Worm (Caenorhabditis elegans): Measurements from ENCODE around the gene Y75B8A.33.

Gene Y75B8A.33

ce11 chrIII:12351301-12351700 is 15.9 kb downstream of the Y75B8A.33 start, which contains the start of the genes pph-4.1 and Y75B8A.31 (continued):
- TF ChIP-seq mbf-1 (tag; optimal IDR thresholded peaks at IDR 0.05) (no peak), nhr-21 (tag; optimal IDR thresholded peaks at IDR 0.05) (peak; percentile 61), R02D3.7 (tag; optimal IDR thresholded peaks at IDR 0.05) (no peak), nhr-129 (tag; optimal IDR thresholded peaks at IDR 0.05) (peak; percentile 32), C34F6.9 (tag; optimal IDR thresholded peaks at IDR 0.05) (peak; percentile 93), ZK546.5 (tag; optimal IDR thresholded peaks at IDR 0.05) (peak; percentile 28), ztf-1 (GFP tag; conservative IDR thresholded peaks at IDR 0.05) (no peak), lin-11 (tag; optimal IDR thresholded peaks at IDR 0.05) (peak; percentile 71), dmd-4 (tag; optimal IDR thresholded peaks at IDR 0.05) (no peak), nhr-25 (tag; optimal IDR thresholded peaks at IDR 0.05) (peak; percentile 85), elt-1 (tag; optimal IDR thresholded peaks at IDR 0.05) (no peak), mdl-1 (tag; optimal IDR thresholded peaks at IDR 0.05) (peak in 1 of 2 experiments; percentile 5), nhr-237 (tag; optimal IDR thresholded peaks at IDR 0.05) (no peak), nhr-23 (tag; optimal IDR thresholded peaks at IDR 0.05) (no peak), peb-1 (tag; optimal IDR thresholded peaks at IDR 0.05) (no peak), snpc-4 (tag; optimal IDR thresholded peaks at IDR 0.05) (peak; percentile 65), egl-27 (tag; optimal IDR thresholded peaks at IDR 0.05) (peak; percentile 35), ztf-11 (tag; optimal IDR thresholded peaks at IDR 0.05) (no peak), skn-1 (tag; optimal IDR thresholded peaks at IDR 0.05) (peak; percentile 30), lsy-2 (tag; optimal IDR thresholded peaks at IDR 0.05) (peak; percentile 75 to 91), F13H6.1 (tag; optimal IDR thresholded peaks at IDR 0.05) (peak; percentile 86), elt-3 (tag; optimal IDR thresholded peaks at IDR 0.05) (no peak), sem-4 (tag; optimal IDR thresholded peaks at IDR 0.05) (peak; percentile 94)

ce11 chrIII:12349027-12349426 is 18.1 kb downstream of the Y75B8A.33 start:
- no peak for TF ChIP-seq sma-3 (GFP tag; optimal IDR thresholded peaks at IDR 0.05)
- TF ChIP-seq C34F6.9 (tag; optimal IDR thresholded peaks at IDR 0.05): no peak
- TF ChIP-seq unc-39 (tag; optimal IDR thresholded peaks at IDR 0.05): no peak
- TF ChIP-seq lin-11 (tag; optimal IDR thresholded peaks at IDR 0.05): no peak
- TF ChIP-seq alr-1 (tag; optimal IDR thresholded peaks at IDR 0.05): no peak
- TF ChIP-seq nhr-11 (tag; optimal IDR thresholded peaks at IDR 0.05): no peak
- no peak for TF ChIP-seq unc-55 (GFP tag; optimal IDR thresholded peaks at IDR 0.05)
- TF ChIP-seq nhr-129 (tag; optimal IDR thresholded peaks at IDR 0.05): no peak
- TF ChIP-seq mab-5 (tag; optimal IDR thresholded peaks at IDR 0.05): no peak
- TF ChIP-seq Y55F3AM.14 (GFP tag; optimal IDR thresholded peaks at IDR 0.05): no peak

- TF ChIP-seq ZK546.5 (tag; optimal IDR thresholded peaks at IDR 0.05) (no peak), lsy-2 (tag; optimal IDR thresholded peaks at IDR 0.05) (peak in 1 of 2 experiments; percentile 53), ceh-82 (tag; optimal IDR thresholded peaks at IDR 0.05) (no peak)
Measured at ce11 chrIII:12344940-12345339, 22.2 kb downstream of the Y75B8A.33 start.

ce11 chrIII:12335400-12335994 is 31.7 kb downstream of the Y75B8A.33 start:
- peak; percentile 63 for TF ChIP-seq unc-55 (GFP tag; optimal IDR thresholded peaks at IDR 0.05)
- peak; percentile 35 for TF ChIP-seq lin-13 (GFP tag; optimal IDR thresholded peaks at IDR 0.05)
- TF ChIP-seq mdl-1 (tag; optimal IDR thresholded peaks at IDR 0.05): no peak
- TF ChIP-seq aly-2 (tag; optimal IDR thresholded peaks at IDR 0.05): no peak
- TF ChIP-seq alr-1 (tag; optimal IDR thresholded peaks at IDR 0.05): no peak
- TF ChIP-seq nhr-12 (tag; optimal IDR thresholded peaks at IDR 0.05): no peak
- TF ChIP-seq skn-1 (tag; optimal IDR thresholded peaks at IDR 0.05): no peak
- no peak for TF ChIP-seq ztf-11 (tag; optimal IDR thresholded peaks at IDR 0.05)
- TF ChIP-seq nhr-23 (tag; optimal IDR thresholded peaks at IDR 0.05): no peak
- no peak for TF ChIP-seq elt-3 (tag; optimal IDR thresholded peaks at IDR 0.05)
- TF ChIP-seq peb-1 (tag; optimal IDR thresholded peaks at IDR 0.05): no peak
- TF ChIP-seq zag-1 (tag; optimal IDR thresholded peaks at IDR 0.05): peak; percentile 4
- TF ChIP-seq nhr-11 (tag; optimal IDR thresholded peaks at IDR 0.05): no peak
- TF ChIP-seq Y55F3AM.14 (GFP tag; optimal IDR thresholded peaks at IDR 0.05): no peak
- no peak for TF ChIP-seq ztf-1 (GFP tag; conservative IDR thresholded peaks at IDR 0.05)
- TF ChIP-seq lin-11 (tag; optimal IDR thresholded peaks at IDR 0.05): no peak
- no peak for TF ChIP-seq ama-1 (optimal IDR thresholded peaks at IDR 0.05)
- peak; percentile 77 for TF ChIP-seq sma-9 (GFP tag; optimal IDR thresholded peaks at IDR 0.05)
- no peak for TF ChIP-seq sma-9 (tag; optimal IDR thresholded peaks at IDR 0.05)
- TF ChIP-seq mab-5 (tag; optimal IDR thresholded peaks at IDR 0.05): no peak
- peak; percentile 63 for TF ChIP-seq blmp-1 (tag; optimal IDR thresholded peaks at IDR 0.05; ENCODE audit: insufficient read depth)
- TF ChIP-seq C34F6.9 (tag; optimal IDR thresholded peaks at IDR 0.05): peak; percentile 81
- TF ChIP-seq nhr-237 (tag; optimal IDR thresholded peaks at IDR 0.05): no peak
- peak; percentile 64 for TF ChIP-seq crh-2 (tag; optimal IDR thresholded peaks at IDR 0.05)
- TF ChIP-seq dmd-4 (tag; optimal IDR thresholded peaks at IDR 0.05): no peak
- no peak for TF ChIP-seq unc-39 (tag; optimal IDR thresholded peaks at IDR 0.05)
- TF ChIP-seq sma-3 (GFP tag; optimal IDR thresholded peaks at IDR 0.05): peak; percentile 73
- TF ChIP-seq ZK546.5 (tag; optimal IDR thresholded peaks at IDR 0.05): no peak
- TF ChIP-seq nhr-77 (tag; optimal IDR thresholded peaks at IDR 0.05): no peak
- TF ChIP-seq R02D3.7 (tag; optimal IDR thresholded peaks at IDR 0.05): no peak
- TF ChIP-seq gmeb-1 (tag; optimal IDR thresholded peaks at IDR 0.05): peak; percentile 67
- TF ChIP-seq sem-4 (tag; optimal IDR thresholded peaks at IDR 0.05): peak; percentile 83
- no peak for TF ChIP-seq nhr-10 (tag; optimal IDR thresholded peaks at IDR 0.05)
- no peak for TF ChIP-seq ceh-16 (tag; optimal IDR thresholded peaks at IDR 0.05)
- no peak for TF ChIP-seq ceh-82 (tag; optimal IDR thresholded peaks at IDR 0.05)
- TF ChIP-seq elt-1 (tag; optimal IDR thresholded peaks at IDR 0.05): no peak
- TF ChIP-seq nhr-25 (tag; optimal IDR thresholded peaks at IDR 0.05): peak; percentile 76
- TF ChIP-seq nhr-21 (tag; optimal IDR thresholded peaks at IDR 0.05): peak; percentile 22

All from whole organism, L2 larva.